Worm (Caenorhabditis elegans) whole organism, L1 larva: ENCODE data around the gene C06C6.9.

Experiments
- ceh-63 ChIP-seq: fragments of 200-800 bp; sonication (Bioruptor generic); optimal IDR thresholded peaks from 2 replicates; lab custom pipeline; 2018; ENCODE audit warnings: mild to moderate bottlenecking, missing genetic modification characterization, missing compliant biosample characterization
- unc-130 ChIP-seq: fragments of 150-350 bp; optimal IDR thresholded peaks from 2 replicates; lab custom pipeline; 2017; ENCODE audit warnings: missing biosample characterization, missing genetic modification characterization, inconsistent platforms

DNA sequence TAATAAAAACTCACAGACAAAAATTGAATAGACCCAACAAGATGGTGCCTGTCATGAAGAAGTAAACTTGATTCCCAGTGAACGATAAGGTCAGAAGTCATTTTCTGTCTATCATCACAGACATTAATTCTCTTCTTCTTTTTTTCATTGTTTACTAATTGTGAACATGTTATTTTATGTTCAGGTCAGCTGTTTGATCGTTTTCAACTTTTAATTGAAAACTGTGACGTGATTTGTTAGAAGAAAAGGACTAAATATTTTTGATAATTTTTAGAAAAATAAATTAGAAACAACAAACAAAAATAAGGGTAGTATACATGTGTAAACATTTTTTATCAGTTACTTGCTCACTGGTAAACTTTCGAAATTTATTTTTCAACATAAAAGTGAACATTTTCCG, 26.9 kb downstream of the C06C6.9 start, which contains the start of gene F36G9.7:
- TF ChIP-seq unc-130 (tag; lab: Kevin White, UChicago) (no peak), ceh-63 (GFP tag; lab: Kevin White, UChicago) (no peak)
